6 worm cellular contexts compared by ENCODE assay signal in genomic region chrII:2610202-2610912, ce11.
TF ChIP-seq lines count a peak whose summit lies in the region.

sri-38 (plus strand) TSS chrII:2610862.

TF ChIP-seq in whole organism, L1 larva, 84 proteins besides CTCF, POLR2A, EP300 and RAD21:
- TF ChIP-seq rnt-1 (tag; optimal IDR thresholded peaks at IDR 0.05; lab: Kevin White, UChicago) = no peak
- no peak for TF ChIP-seq fkh-10 (GFP tag; optimal IDR thresholded peaks at IDR 0.05; lab: Kevin White, UChicago)
- peak; percentile 53 for TF ChIP-seq jun-1 (tag; optimal IDR thresholded peaks at IDR 0.05; lab: Kevin White, UChicago)
- TF ChIP-seq elt-2 (tag; optimal IDR thresholded peaks at IDR 0.05; lab: Kevin White, UChicago) = peak; percentile 98
- TF ChIP-seq fkh-8 (tag; optimal IDR thresholded peaks at IDR 0.05; lab: Kevin White, UChicago) = no peak
- TF ChIP-seq lin-14 (GFP tag; optimal IDR thresholded peaks at IDR 0.05; lab: Kevin White, UChicago) = no peak

TF ChIP-seq in whole organism, L2 larva, 48 proteins besides CTCF, POLR2A, EP300 and RAD21:
- TF ChIP-seq lin-39 (tag; optimal IDR thresholded peaks at IDR 0.05; lab: Kevin White, UChicago) (no peak), fos-1 (tag; optimal IDR thresholded peaks at IDR 0.05; lab: Kevin White, UChicago) (peak; percentile 95), zag-1 (tag; optimal IDR thresholded peaks at IDR 0.05; lab: Kevin White, UChicago) (no peak), ceh-82 (tag; optimal IDR thresholded peaks at IDR 0.05; lab: Kevin White, UChicago) (no peak), lin-13 (GFP tag; optimal IDR thresholded peaks at IDR 0.05; lab: Kevin White, UChicago) (no peak), crh-2 (tag; optimal IDR thresholded peaks at IDR 0.05; lab: Kevin White, UChicago) (peak; percentile 49)

TF ChIP-seq in whole organism, L3 larva, 47 proteins besides CTCF, POLR2A, EP300 and RAD21:
- TF ChIP-seq elt-2 (tag; optimal IDR thresholded peaks at IDR 0.05; lab: Kevin White, UChicago) (peak; percentile 96), pqm-1 (tag; optimal IDR thresholded peaks at IDR 0.05; lab: Kevin White, UChicago) (peak; percentile 73), fos-1 (tag; optimal IDR thresholded peaks at IDR 0.05; lab: Kevin White, UChicago) (peak; percentile 30), fkh-10 (GFP tag; optimal IDR thresholded peaks at IDR 0.05; lab: Kevin White, UChicago) (no peak), nhr-12 (tag; optimal IDR thresholded peaks at IDR 0.05; lab: Kevin White, UChicago) (no peak), jun-1 (tag; optimal IDR thresholded peaks at IDR 0.05; lab: Kevin White, UChicago) (peak; percentile 55)

TF ChIP-seq in whole organism, L4 larva, 104 proteins besides CTCF, POLR2A, EP300 and RAD21 (continues in another document):
- no peak for TF ChIP-seq daf-8 (GFP tag; IDR thresholded peaks at IDR 0.05; lab: Robert Waterston, UW)
- TF ChIP-seq skn-1 (tag; optimal IDR thresholded peaks at IDR 0.05; lab: Kevin White, UChicago) = no peak
- no peak for TF ChIP-seq mes-2 (tag; optimal IDR thresholded peaks at IDR 0.05; lab: Kevin White, UChicago; ENCODE audit: poor library complexity, severe bottlenecking)
- TF ChIP-seq lsy-2 (tag; optimal IDR thresholded peaks at IDR 0.05; lab: Kevin White, UChicago) = no peak
- TF ChIP-seq snpc-1.2 (GFP tag; IDR thresholded peaks at IDR 0.05; lab: Robert Waterston, UW) = no peak
- peak; percentile 17 for TF ChIP-seq mxl-3 (GFP tag; optimal IDR thresholded peaks at IDR 0.05; lab: Kevin White, UChicago)
- no peak for TF ChIP-seq zag-1 (tag; optimal IDR thresholded peaks at IDR 0.05; lab: Kevin White, UChicago)
- no peak for TF ChIP-seq daf-16 (GFP tag; optimal IDR thresholded peaks at IDR 0.05; lab: Kevin White, UChicago)
- TF ChIP-seq daf-16 (tag; optimal IDR thresholded peaks at IDR 0.05; lab: Kevin White, UChicago) = peak; percentile 49
- no peak for TF ChIP-seq unc-39 (tag; optimal IDR thresholded peaks at IDR 0.05; lab: Kevin White, UChicago)
- no peak for TF ChIP-seq ZK337.2 (GFP tag; IDR thresholded peaks at IDR 0.05; lab: Robert Waterston, UW)
- TF ChIP-seq Y75B8A.6 (GFP tag; IDR thresholded peaks at IDR 0.05; lab: Robert Waterston, UW) = no peak
- TF ChIP-seq hlh-30 (tag; optimal IDR thresholded peaks at IDR 0.05; lab: Kevin White, UChicago; ENCODE audit: insufficient read depth) = no peak
- TF ChIP-seq tra-1 (GFP tag; IDR thresholded peaks at IDR 0.05; lab: Robert Waterston, UW) = no peak
- TF ChIP-seq nhr-237 (tag; optimal IDR thresholded peaks at IDR 0.05; lab: Kevin White, UChicago) = no peak
- TF ChIP-seq spr-1 (tag; optimal IDR thresholded peaks at IDR 0.05; lab: Kevin White, UChicago) = no peak
- no peak for TF ChIP-seq dve-1 (tag; optimal IDR thresholded peaks at IDR 0.05; lab: Kevin White, UChicago; ENCODE audit: insufficient read depth)
- no peak for TF ChIP-seq ceh-32 (tag; optimal IDR thresholded peaks at IDR 0.05; lab: Kevin White, UChicago; ENCODE audit: poor library complexity)
- no peak for TF ChIP-seq sdz-12 (GFP tag; optimal IDR thresholded peaks at IDR 0.05; lab: Kevin White, UChicago)
- TF ChIP-seq snpc-4 (tag; optimal IDR thresholded peaks at IDR 0.05; lab: Kevin White, UChicago) = no peak
- no peak for TF ChIP-seq T20F7.1 (GFP tag; optimal IDR thresholded peaks at IDR 0.05; lab: Kevin White, UChicago)
- TF ChIP-seq arid-1 (GFP tag; conservative IDR thresholded peaks at IDR 0.05; lab: Robert Waterston, UW) = no peak
- no peak for TF ChIP-seq F44E2.7 (GFP tag; IDR thresholded peaks at IDR 0.05; lab: Robert Waterston, UW)
- peak; percentile 49; the same call in 1 of the 2 replicates for TF ChIP-seq lin-1 (GFP tag; IDR thresholded peaks at IDR 0.05; lab: Robert Waterston, UW)
- TF ChIP-seq zip-11 (GFP tag; IDR thresholded peaks at IDR 0.05; lab: Robert Waterston, UW) = no peak
- TF ChIP-seq egl-43 (GFP tag; IDR thresholded peaks at IDR 0.05; lab: Robert Waterston, UW) = no peak

TF ChIP-seq in whole organism, late embryonic, 69 proteins besides CTCF, POLR2A, EP300 and RAD21:
- peak; percentile 86 for TF ChIP-seq elt-2 (tag; optimal IDR thresholded peaks at IDR 0.05; lab: Kevin White, UChicago)
- TF ChIP-seq zip-5 (tag; optimal IDR thresholded peaks at IDR 0.05; lab: Kevin White, UChicago) = no peak

TF ChIP-seq in whole organism, young adult, 124 proteins besides CTCF, POLR2A, EP300 and RAD21:
- TF ChIP-seq ztf-28 (GFP tag; IDR thresholded peaks at IDR 0.05; lab: Robert Waterston, UW) = no peak
- TF ChIP-seq atf-7 (tag; optimal IDR thresholded peaks at IDR 0.05; lab: Kevin White, UChicago) = peak; percentile 56
- TF ChIP-seq Y53G8AR.9 (GFP tag; conservative IDR thresholded peaks at IDR 0.05; lab: Robert Waterston, UW) = no peak
- no peak for TF ChIP-seq ztf-25 (GFP tag; IDR thresholded peaks at IDR 0.05; lab: Robert Waterston, UW)
- TF ChIP-seq bed-2 (GFP tag; IDR thresholded peaks at IDR 0.05; lab: Robert Waterston, UW) = no peak
- TF ChIP-seq unc-62 (GFP tag; optimal IDR thresholded peaks at IDR 0.05; lab: Kevin White, UChicago) = no peak
- TF ChIP-seq snpc-1.1 (tag; optimal IDR thresholded peaks at IDR 0.05; lab: Kevin White, UChicago; ENCODE audit: insufficient read depth) = no peak
- peak; percentile 67 for TF ChIP-seq nhr-80 (tag; optimal IDR thresholded peaks at IDR 0.05; lab: Kevin White, UChicago)
- 0 out of 2 replicates have a peak, but pooled peaks have one; percentile 54 for TF ChIP-seq zfh-2 (GFP tag; conservative IDR thresholded peaks at IDR 0.05; lab: Robert Waterston, UW)
- TF ChIP-seq aptf-3 (GFP tag; IDR thresholded peaks at IDR 0.05; lab: Robert Waterston, UW) = no peak
- TF ChIP-seq Y79H2A.3 (GFP tag; conservative IDR thresholded peaks at IDR 0.05; lab: Robert Waterston, UW) = no peak
- no peak for TF ChIP-seq pha-4 (tag; optimal IDR thresholded peaks at IDR 0.05; lab: Kevin White, UChicago)
- TF ChIP-seq cebp-1 (GFP tag; IDR thresholded peaks at IDR 0.05; lab: Robert Waterston, UW) = no peak
- TF ChIP-seq cebp-1 (tag; optimal IDR thresholded peaks at IDR 0.05; lab: Kevin White, UChicago) = no peak
- TF ChIP-seq gei-17 (GFP tag; optimal IDR thresholded peaks at IDR 0.05; lab: Kevin White, UChicago) = no peak
- TF ChIP-seq fkh-3 (tag; optimal IDR thresholded peaks at IDR 0.05; lab: Kevin White, UChicago) = no peak
- TF ChIP-seq dox-1 (GFP tag; IDR thresholded peaks at IDR 0.05; lab: Robert Waterston, UW) = peak; percentile 63; the same call in 1 of the 2 replicates
TF ChIP-seq in whole organism, young adult: peak in this region for 4.
